Worm (Caenorhabditis elegans) whole organism, L2 larva: Measurements from ENCODE around the gene F56H11.2.

ENCODE experiments used
- ama-1 ChIP-seq: fragments of 150-350 bp; optimal IDR thresholded peaks from 2 replicates; lab custom pipeline; 2018; ENCODE audit warnings: inconsistent platforms
- blmp-1 ChIP-seq: sonication (generic microtip); optimal IDR thresholded peaks from 2 replicates; lab custom pipeline; 2017; ENCODE audit warnings: missing genetic modification characterization, mild to moderate bottlenecking, missing compliant biosample characterization, antibody characterized with exemption, moderate library complexity; ENCODE audit not compliant: insufficient read depth
- elt-1 ChIP-seq: fragments of 150-350 bp; optimal IDR thresholded peaks from 2 replicates; lab custom pipeline; 2014; ENCODE audit warnings: missing biosample characterization, missing genetic modification characterization
- fos-1 ChIP-seq: fragments of 150-350 bp; optimal IDR thresholded peaks from 2 replicates; lab custom pipeline; 2014; ENCODE audit warnings: missing biosample characterization, missing genetic modification characterization
- nhr-77 ChIP-seq: fragments of 150-350 bp; optimal IDR thresholded peaks from 2 replicates; lab custom pipeline; 2014; ENCODE audit warnings: missing biosample characterization, missing genetic modification characterization
- sma-3 ChIP-seq: sonication (generic microtip); optimal IDR thresholded peaks from 2 replicates; lab custom pipeline; 2016; ENCODE audit warnings: missing genetic modification reagents, missing genetic modification characterization, missing compliant biosample characterization

- TF ChIP-seq sma-3 (GFP tag; lab: Kevin White, UChicago) (no peak), fos-1 (tag; lab: Kevin White, UChicago) (no peak), nhr-77 (no peak), ama-1 (lab: Kevin White, UChicago) (no peak), blmp-1 (tag; lab: Kevin White, UChicago) (no peak), elt-1 (tag; lab: Kevin White, UChicago) (no peak)
These were observed 3.3 kb downstream of the F56H11.2 start, which contains the start of gene elo-7 for ce11 chrIV:9529647-9530046.
